Worm (Caenorhabditis elegans): ENCODE data around the gene acc-4.

ce11 chrIII:13527424-13528097 lies 43.6 kb upstream of the acc-4 start, which contains the start of gene lron-13:
- TF ChIP-seq lin-39 (tag; optimal IDR thresholded peaks at IDR 0.05): no peak
- no peak for TF ChIP-seq dmd-4 (tag; optimal IDR thresholded peaks at IDR 0.05)
- TF ChIP-seq ama-1 (optimal IDR thresholded peaks at IDR 0.05): no peak
- no peak for TF ChIP-seq nhr-25 (tag; optimal IDR thresholded peaks at IDR 0.05)

All from whole organism, L2 larva.